Worm (Caenorhabditis elegans) whole organism, midembryonic: ENCODE measurements around the gene C52D10.3.

Source experiments
- T22C8.4 ChIP-seq: fragments of 200-800 bp; sonication (Bioruptor generic); IDR thresholded peaks from 2 replicates; pipeline ENCODE4 v1.3.6; 2022; ENCODE audit warnings: missing genetic modification characterization, missing compliant biosample characterization
- cog-1 ChIP-seq: sonication (generic microtip); optimal IDR thresholded peaks from 2 replicates; lab custom pipeline; 2016; ENCODE audit warnings: missing genetic modification characterization, missing compliant biosample characterization
- flt-1 ChIP-seq: fragments of 200-800 bp; sonication (Bioruptor generic); IDR thresholded peaks from 2 replicates; pipeline ENCODE4 v1.3.6; 2022; ENCODE audit warnings: missing genetic modification characterization, missing compliant biosample characterization
- klf-2 ChIP-seq: fragments of 200-800 bp; sonication (Bioruptor generic); conservative IDR thresholded peaks from 2 replicates; pipeline ENCODE4 v1.3.6; 2022; ENCODE audit warnings: missing genetic modification reagents, missing genetic modification characterization, missing compliant biosample characterization
- med-1 ChIP-seq: sonication (generic microtip); optimal IDR thresholded peaks from 2 replicates; lab custom pipeline; 2017; ENCODE audit warnings: missing genetic modification characterization, mild to moderate bottlenecking, missing compliant biosample characterization, antibody characterized with exemption, missing genetic modification reagents; ENCODE audit not compliant: insufficient read depth
- ref-1 ChIP-seq: fragments of 200-800 bp; sonication (Bioruptor generic); conservative IDR thresholded peaks from 2 replicates; pipeline ENCODE4 v1.3.6; 2022; ENCODE audit warnings: missing genetic modification reagents, missing genetic modification characterization, missing compliant biosample characterization
- tab-1 ChIP-seq: fragments of 200-800 bp; sonication (Bioruptor generic); IDR thresholded peaks from 2 replicates; pipeline ENCODE4 v1.3.6; 2022; ENCODE audit warnings: missing genetic modification characterization, missing compliant biosample characterization
- ztf-23 ChIP-seq: fragments of 200-800 bp; sonication (Bioruptor generic); IDR thresholded peaks from 2 replicates; pipeline ENCODE4 v1.3.6; 2022; ENCODE audit warnings: missing genetic modification reagents, missing genetic modification characterization, missing compliant biosample characterization
- ztf-29 ChIP-seq: fragments of 200-800 bp; sonication (Bioruptor generic); IDR thresholded peaks from 2 replicates; pipeline ENCODE4 v1.3.6; 2022; ENCODE audit warnings: missing genetic modification reagents, missing genetic modification characterization, missing compliant biosample characterization

Gene C52D10.3

DNA sequence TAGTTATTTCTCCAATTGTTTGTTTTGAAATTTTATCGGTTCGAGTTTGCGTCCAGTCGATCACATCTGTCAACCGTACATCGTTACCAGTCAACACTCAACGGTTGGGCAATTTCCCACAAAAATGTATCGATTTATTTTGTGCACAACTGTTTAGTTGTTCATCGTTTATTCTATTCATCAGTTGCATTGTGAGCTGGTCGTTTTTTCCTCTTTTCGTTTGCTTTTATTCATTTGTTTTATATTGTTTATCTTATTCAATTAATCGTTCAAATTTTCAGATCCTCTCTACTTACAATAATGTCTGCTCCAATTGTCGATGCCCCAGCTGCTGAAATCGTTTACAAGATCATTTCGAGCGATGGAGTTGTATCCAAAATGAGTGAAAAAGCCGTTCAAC lies 9.3 kb upstream of the C52D10.3 start, which contains the start of gene skr-12:
Gene skr-12 (plus strand): TSS at position 301 of the 400 bp plus-strand sequence.
- TF ChIP-seq flt-1 (GFP tag; lab: Robert Waterston, UW) (no peak), klf-2 (GFP tag; lab: Robert Waterston, UW) (no peak), ztf-23 (GFP tag; lab: Robert Waterston, UW) (no peak), med-1 (GFP tag; lab: Kevin White, UChicago) (no peak), tab-1 (GFP tag; lab: Robert Waterston, UW) (no peak), ztf-29 (no peak), cog-1 (tag; lab: Kevin White, UChicago) (no peak)

DNA sequence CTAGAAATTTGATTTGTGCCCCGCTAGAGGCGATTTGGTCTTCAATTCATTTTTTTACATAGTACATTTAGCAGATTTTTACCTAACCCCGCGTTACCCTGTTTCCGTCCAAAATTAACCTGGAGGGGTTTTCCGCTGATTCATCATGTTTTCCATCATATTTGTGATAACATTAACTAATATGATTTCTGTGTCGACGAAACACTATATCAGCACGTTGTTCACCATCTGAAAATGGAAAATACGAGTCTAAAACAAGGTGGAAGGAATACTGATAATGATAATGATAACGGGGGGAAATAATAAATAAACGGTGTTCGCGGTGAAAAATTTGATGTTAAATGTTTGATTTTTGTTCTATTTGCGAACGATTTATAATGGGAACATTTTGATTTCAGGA lies 4.5 kb upstream of the C52D10.3 start:
- TF ChIP-seq ztf-23 (GFP tag; lab: Robert Waterston, UW) (no peak), flt-1 (GFP tag; lab: Robert Waterston, UW) (no peak), med-1 (GFP tag; lab: Kevin White, UChicago) (no peak), klf-2 (GFP tag; lab: Robert Waterston, UW) (no peak), ztf-29 (no peak), ref-1 (GFP tag; lab: Robert Waterston, UW) (no peak), T22C8.4 (no peak), cog-1 (tag; lab: Kevin White, UChicago) (no peak), tab-1 (GFP tag; lab: Robert Waterston, UW) (no peak)

DNA sequence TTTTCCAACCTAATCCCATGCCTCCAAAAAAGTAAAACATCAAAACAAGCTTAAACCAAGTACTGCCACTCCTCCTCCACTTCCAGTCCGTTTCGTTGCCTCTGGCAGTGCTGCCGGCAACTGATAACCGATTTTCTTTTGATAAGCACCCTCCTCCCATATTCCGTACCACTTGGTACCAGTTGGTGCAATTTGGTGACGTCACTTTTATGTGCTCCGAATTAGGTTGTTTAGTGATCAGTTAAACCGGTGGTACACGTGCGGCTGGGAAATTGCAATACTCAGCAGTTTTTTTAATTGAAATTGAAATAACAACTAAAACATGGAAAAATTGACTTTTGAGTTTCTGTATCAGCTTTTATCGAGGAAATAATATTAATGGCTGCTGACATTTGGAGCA lies 2.2 kb upstream of the C52D10.3 start:
- TF ChIP-seq ztf-29 (no peak), T22C8.4 (no peak), tab-1 (GFP tag; lab: Robert Waterston, UW) (no peak), cog-1 (tag; lab: Kevin White, UChicago) (no peak), klf-2 (GFP tag; lab: Robert Waterston, UW) (no peak), flt-1 (GFP tag; lab: Robert Waterston, UW) (no peak), ref-1 (GFP tag; lab: Robert Waterston, UW) (no peak), ztf-23 (GFP tag; lab: Robert Waterston, UW) (no peak), med-1 (GFP tag; lab: Kevin White, UChicago) (no peak)

DNA sequence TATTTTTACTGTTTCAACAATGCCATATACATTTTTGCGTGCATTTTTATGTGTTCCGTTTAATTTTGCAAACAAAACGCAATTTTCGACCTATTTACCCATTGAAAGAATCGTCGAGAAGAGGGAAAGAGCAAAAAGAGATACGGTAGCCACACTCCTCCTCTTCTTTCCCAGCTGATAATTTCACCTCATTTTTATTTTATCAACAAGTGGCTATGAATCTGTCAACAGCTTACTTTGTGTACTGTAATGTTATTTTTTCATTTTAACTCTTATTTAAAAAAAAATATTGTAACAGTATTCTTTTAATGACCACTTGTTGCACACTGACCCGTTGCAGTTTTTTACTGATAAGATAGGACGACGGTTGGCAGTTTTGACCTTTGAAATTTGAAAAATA lies 1.3 kb upstream of the C52D10.3 start:
- no peak for TF ChIP-seq tab-1 (GFP tag; lab: Robert Waterston, UW)

DNA sequence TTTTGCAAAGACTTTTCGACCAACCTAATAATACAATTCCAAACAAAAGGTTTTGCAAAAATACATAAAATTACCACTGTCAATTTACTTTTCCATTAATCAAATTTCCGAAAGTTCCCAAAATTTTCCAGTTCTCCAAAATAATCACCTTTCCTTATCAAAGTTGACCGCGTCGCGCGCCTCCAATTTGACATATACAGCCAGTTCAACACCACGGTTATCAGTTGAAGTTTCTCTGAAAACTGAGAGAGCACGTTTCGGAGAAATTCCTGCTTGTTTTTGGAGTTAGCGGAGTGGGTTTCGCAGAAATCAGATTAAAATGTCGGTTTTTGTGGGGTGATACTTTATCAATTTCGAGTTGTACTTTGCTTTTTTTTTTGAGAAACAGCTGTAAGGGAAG lies 2.8 kb downstream of the C52D10.3 start:
- TF ChIP-seq ztf-23 (GFP tag; lab: Robert Waterston, UW) (no peak), med-1 (GFP tag; lab: Kevin White, UChicago) (no peak), klf-2 (GFP tag; lab: Robert Waterston, UW) (no peak), ref-1 (GFP tag; lab: Robert Waterston, UW) (no peak), flt-1 (GFP tag; lab: Robert Waterston, UW) (no peak), tab-1 (GFP tag; lab: Robert Waterston, UW) (no peak), ztf-29 (no peak)

DNA sequence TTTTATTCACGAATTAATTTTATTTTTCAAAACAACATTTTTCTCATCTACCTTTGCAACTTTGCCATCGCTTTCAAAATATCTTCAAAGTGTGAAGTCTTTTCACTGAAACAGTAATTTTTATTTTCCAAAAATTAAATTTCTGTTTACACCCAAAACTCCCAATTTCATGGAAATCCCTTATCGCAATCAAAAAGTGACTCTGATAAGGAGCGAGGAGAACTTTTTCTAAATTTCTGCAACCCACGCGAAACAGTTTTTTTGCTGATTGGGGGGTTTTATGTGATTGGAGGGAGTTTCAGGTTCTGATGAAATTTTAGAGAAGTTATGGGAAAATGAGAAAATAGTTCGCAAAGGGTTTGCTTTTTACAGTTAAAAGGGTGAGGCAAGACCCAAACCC lies 3.3 kb downstream of the C52D10.3 start:
- no peak for TF ChIP-seq T22C8.4
- no peak for TF ChIP-seq ztf-29
- TF ChIP-seq klf-2 (GFP tag; lab: Robert Waterston, UW) = no peak
- TF ChIP-seq tab-1 (GFP tag; lab: Robert Waterston, UW) = no peak
- TF ChIP-seq ztf-23 (GFP tag; lab: Robert Waterston, UW) = no peak
- no peak for TF ChIP-seq ref-1 (GFP tag; lab: Robert Waterston, UW)
- TF ChIP-seq med-1 (GFP tag; lab: Kevin White, UChicago) = no peak
- TF ChIP-seq cog-1 (tag; lab: Kevin White, UChicago) = no peak
- no peak for TF ChIP-seq flt-1 (GFP tag; lab: Robert Waterston, UW)

DNA sequence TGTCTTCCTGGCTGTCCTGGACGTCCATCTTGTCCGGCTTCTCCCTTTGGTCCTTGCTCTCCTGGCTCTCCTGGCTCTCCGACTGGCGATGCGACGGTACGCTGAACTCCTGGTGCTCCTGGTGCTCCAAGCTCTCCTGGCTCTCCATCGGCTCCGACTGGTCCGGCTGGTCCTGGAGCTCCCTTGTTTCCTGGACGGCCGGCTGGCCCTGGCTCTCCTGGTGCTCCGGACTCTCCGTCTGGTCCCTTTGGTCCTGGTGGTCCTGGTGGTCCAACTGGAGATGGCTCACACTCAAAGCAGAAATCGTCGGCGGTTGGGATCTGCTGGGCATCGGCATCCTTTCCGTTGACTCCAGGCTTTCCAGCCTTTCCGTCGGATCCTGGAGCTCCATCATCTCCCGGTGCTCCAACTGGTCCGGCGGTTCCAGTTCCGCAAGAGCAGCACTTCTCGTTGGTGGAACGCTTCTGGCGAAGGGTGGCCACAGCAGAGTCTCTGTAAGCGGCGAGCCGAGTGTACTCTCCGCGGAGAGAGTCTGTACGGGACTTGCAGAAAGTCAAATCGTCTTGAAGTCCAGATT lies 6.8 kb downstream of the C52D10.3 start:
- TF ChIP-seq ref-1 (GFP tag; lab: Robert Waterston, UW) (no peak), cog-1 (tag; lab: Kevin White, UChicago) (no peak)

DNA sequence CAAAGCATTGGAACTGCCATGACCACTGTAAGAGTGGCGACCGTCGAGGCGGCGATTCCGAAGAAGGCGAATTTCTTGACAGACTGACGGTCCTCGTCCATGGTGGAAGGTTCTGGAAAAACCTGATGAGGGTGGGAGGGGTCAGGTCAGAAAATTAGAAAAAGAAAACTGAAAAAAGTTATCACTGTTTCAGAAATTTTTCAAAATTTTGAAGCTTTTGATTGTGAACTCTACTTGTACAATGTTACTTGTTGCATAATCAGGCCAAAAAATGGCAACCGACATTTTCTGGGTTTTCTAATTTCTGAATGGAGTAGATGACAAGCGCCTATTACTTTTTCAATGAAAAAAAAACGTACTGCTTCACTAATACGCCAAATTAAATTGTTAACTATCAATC lies 7.4 kb downstream of the C52D10.3 start, which contains the start of gene col-138:
Gene col-138 (minus strand): TSS at position 101 of the 400 bp plus-strand sequence.
- TF ChIP-seq ztf-23 (GFP tag; lab: Robert Waterston, UW) = no peak
- TF ChIP-seq klf-2 (GFP tag; lab: Robert Waterston, UW) = no peak
- TF ChIP-seq med-1 (GFP tag; lab: Kevin White, UChicago) = no peak
- TF ChIP-seq cog-1 (tag; lab: Kevin White, UChicago) = no peak
- no peak for TF ChIP-seq tab-1 (GFP tag; lab: Robert Waterston, UW)
- TF ChIP-seq ztf-29 = no peak
- TF ChIP-seq ref-1 (GFP tag; lab: Robert Waterston, UW) = no peak
- no peak for TF ChIP-seq flt-1 (GFP tag; lab: Robert Waterston, UW)
- no peak for TF ChIP-seq T22C8.4

DNA sequence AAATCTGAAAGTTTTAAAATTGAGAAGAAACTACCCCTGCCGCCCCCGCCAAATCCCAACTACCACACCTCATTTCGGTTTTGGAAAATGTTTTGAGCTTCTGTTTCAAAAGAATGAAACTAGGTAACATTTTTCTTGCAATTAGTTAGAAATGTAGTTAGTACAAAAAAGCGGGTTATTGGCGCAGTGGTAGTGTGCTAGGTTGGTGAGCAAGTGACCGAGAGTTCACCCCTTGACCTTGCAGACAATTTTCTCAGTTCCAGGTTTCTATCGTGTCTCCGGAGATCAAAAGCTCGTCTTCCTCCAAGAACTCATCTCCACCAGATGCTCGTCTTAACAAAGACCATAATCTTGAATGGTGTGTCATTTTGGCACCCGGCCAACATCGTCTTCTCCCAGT lies 12.9 kb downstream of the C52D10.3 start:
- no peak for TF ChIP-seq ref-1 (GFP tag; lab: Robert Waterston, UW)
- no peak for TF ChIP-seq cog-1 (tag; lab: Kevin White, UChicago)
- no peak for TF ChIP-seq klf-2 (GFP tag; lab: Robert Waterston, UW)
- no peak for TF ChIP-seq T22C8.4

DNA sequence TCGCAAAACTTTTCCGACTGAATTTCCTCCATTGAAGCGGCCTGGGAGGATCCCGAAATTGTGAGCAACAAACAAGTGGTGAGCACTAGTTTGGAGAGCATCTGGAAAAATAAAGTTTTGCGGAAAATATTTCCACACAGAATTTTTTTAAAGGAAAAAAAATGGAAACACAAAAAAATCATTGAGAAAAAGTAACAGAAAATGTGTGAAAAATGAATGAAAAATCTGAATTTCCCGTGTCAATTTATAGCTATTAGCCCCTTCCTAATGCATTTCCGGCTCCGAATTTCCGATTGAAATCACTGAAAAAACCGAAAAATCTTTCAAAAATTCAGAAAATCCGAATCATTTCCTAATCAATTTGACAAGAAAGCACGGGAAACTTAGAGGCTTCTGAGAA lies 15.5 kb downstream of the C52D10.3 start, which contains the start of gene flp-17:
Gene flp-17 (minus strand): TSS at position 101 of the 400 bp plus-strand sequence.
- no peak for TF ChIP-seq flt-1 (GFP tag; lab: Robert Waterston, UW)
- no peak for TF ChIP-seq ref-1 (GFP tag; lab: Robert Waterston, UW)
- TF ChIP-seq T22C8.4 = no peak
- no peak for TF ChIP-seq tab-1 (GFP tag; lab: Robert Waterston, UW)
- TF ChIP-seq ztf-23 (GFP tag; lab: Robert Waterston, UW) = no peak
- TF ChIP-seq klf-2 (GFP tag; lab: Robert Waterston, UW) = no peak
- TF ChIP-seq med-1 (GFP tag; lab: Kevin White, UChicago) = no peak
- TF ChIP-seq cog-1 (tag; lab: Kevin White, UChicago) = no peak
- no peak for TF ChIP-seq ztf-29
